Worm (Caenorhabditis elegans) whole organism, young adult: ENCODE measurements around the gene C07A9.10.

ENCODE experiments used
- K11D2.4 ChIP-seq: fragments of 200-800 bp; sonication (Bioruptor generic); IDR thresholded peaks from 2 replicates; pipeline ENCODE4 v1.3.6; 2022; ENCODE audit warnings: missing genetic modification reagents, missing genetic modification characterization, missing compliant biosample characterization
- attf-6 ChIP-seq: fragments of 200-800 bp; sonication (Bioruptor generic); IDR thresholded peaks from 2 replicates; pipeline ENCODE4 v1.3.6; 2022; ENCODE audit warnings: missing genetic modification reagents, missing genetic modification characterization, missing compliant biosample characterization
- ceh-27 ChIP-seq: fragments of 200-800 bp; sonication (Bioruptor generic); optimal IDR thresholded peaks from 2 replicates; lab custom pipeline; 2018; ENCODE audit warnings: mild to moderate bottlenecking, missing genetic modification characterization, moderate library complexity, missing compliant biosample characterization
- ceh-40 ChIP-seq: fragments of 200-800 bp; sonication (Bioruptor generic); IDR thresholded peaks from 2 replicates; pipeline ENCODE4 v1.3.6; 2022; ENCODE audit warnings: missing genetic modification characterization, missing compliant biosample characterization
- ceh-79 ChIP-seq: sonication (generic microtip); optimal IDR thresholded peaks from 2 replicates; lab custom pipeline; 2017; ENCODE audit warnings: mild to moderate bottlenecking, missing genetic modification characterization, missing compliant biosample characterization
- egl-44 ChIP-seq: fragments of 200-800 bp; sonication (Bioruptor generic); IDR thresholded peaks from 2 replicates; pipeline ENCODE4 v1.3.6; 2022; ENCODE audit warnings: missing genetic modification reagents, missing genetic modification characterization, missing compliant biosample characterization
- madf-10 ChIP-seq: sonication (generic microtip); optimal IDR thresholded peaks from 2 replicates; lab custom pipeline; 2016; ENCODE audit warnings: mild to moderate bottlenecking, missing genetic modification characterization, missing compliant biosample characterization
- nhr-120 ChIP-seq: fragments of 200-800 bp; sonication (Bioruptor generic); IDR thresholded peaks from 2 replicates; pipeline ENCODE4 v1.3.6; 2022; ENCODE audit warnings: missing genetic modification characterization, missing compliant biosample characterization
- pbrm-1 ChIP-seq: fragments of 200-800 bp; sonication (Bioruptor generic); IDR thresholded peaks from 2 replicates; pipeline ENCODE4 v1.3.6; 2022; ENCODE audit warnings: missing genetic modification reagents, missing genetic modification characterization, missing compliant biosample characterization
- rpc-1 ChIP-seq, 2 experiments: fragments of 150-350 bp in 1 of 2; sonication (generic microtip) in 1 of 2; optimal IDR thresholded peaks; 2 replicates each; lab custom pipeline; 2014 to 2018; ENCODE audit warnings: missing biosample characterization in 1 of 2, missing genetic modification characterization in 1 of 2, missing genetic modification reagents in 1 of 2, missing genotype in 1 of 2
- sdz-38 ChIP-seq: sonication (generic microtip); optimal IDR thresholded peaks from 2 replicates; lab custom pipeline; 2016; ENCODE audit warnings: missing genotype, missing genetic modification characterization, missing compliant biosample characterization
- snpc-1.1 ChIP-seq: sonication (generic microtip); optimal IDR thresholded peaks from 2 replicates; lab custom pipeline; 2017; ENCODE audit warnings: missing genetic modification characterization, mild to moderate bottlenecking, missing compliant biosample characterization, antibody characterized with exemption, moderate library complexity, missing genotype, missing genetic modification reagents; ENCODE audit not compliant: insufficient read depth
- snpc-3.4 ChIP-seq: sonication (generic microtip); optimal IDR thresholded peaks from 2 replicates; lab custom pipeline; 2017; ENCODE audit warnings: missing genetic modification characterization, mild to moderate bottlenecking, missing compliant biosample characterization, antibody characterized with exemption, moderate library complexity, missing genotype, missing genetic modification reagents

- TF ChIP-seq sdz-38 (tag; lab: Kevin White, UChicago) (no peak), ceh-27 (no peak), rpc-1 (optimal IDR thresholded peaks at IDR 0.05; lab: Kevin White, UChicago) (no peak), rpc-1 (tag; optimal IDR thresholded peaks at IDR 0.05; lab: Kevin White, UChicago) (no peak), nhr-120 (GFP tag; lab: Robert Waterston, UW) (no peak), pbrm-1 (GFP tag; lab: Robert Waterston, UW) (no peak), snpc-1.1 (tag; lab: Kevin White, UChicago) (no peak), attf-6 (GFP tag; lab: Robert Waterston, UW) (no peak), ceh-79 (no peak), snpc-3.4 (tag; lab: Kevin White, UChicago) (no peak), ceh-40 (GFP tag; lab: Robert Waterston, UW) (no peak), K11D2.4 (GFP tag; lab: Robert Waterston, UW) (no peak), madf-10 (no peak), egl-44 (no peak)
Measured at ce11 chrIII:9714731-9715130, 28.9 kb upstream of the C07A9.10 start.
